Worm (Caenorhabditis elegans) whole organism, young adult: ENCODE measurements around the gene col-106.
A peak's percentile ranks its signal among the peaks of the same experiment; 100 is the strongest.

ENCODE experiments used
- B0261.1 ChIP-seq: sonication (generic microtip); optimal IDR thresholded peaks from 2 replicates; lab custom pipeline; 2016; ENCODE audit warnings: mild to moderate bottlenecking, missing genetic modification characterization, moderate library complexity, missing compliant biosample characterization
- C06A6.2 ChIP-seq: fragments of 200-800 bp; sonication (Bioruptor generic); conservative IDR thresholded peaks from 2 replicates; pipeline ENCODE4 v1.3.6; 2022; ENCODE audit warnings: missing genetic modification characterization, missing compliant biosample characterization
- F33H1.4 ChIP-seq: fragments of 200-800 bp; sonication (Bioruptor generic); IDR thresholded peaks from 2 replicates; pipeline ENCODE4 v1.3.6; 2022; ENCODE audit warnings: missing genetic modification reagents, missing genetic modification characterization, missing compliant biosample characterization
- F49E8.2 ChIP-seq: sonication (generic microtip); optimal IDR thresholded peaks from 3 replicates; lab custom pipeline; 2017; ENCODE audit warnings: missing genetic modification characterization, mild to moderate bottlenecking, missing compliant biosample characterization, antibody characterized with exemption, moderate library complexity; ENCODE audit not compliant: insufficient read depth
- F52B5.7 ChIP-seq: sonication (generic microtip); optimal IDR thresholded peaks from 2 replicates; lab custom pipeline; 2016; ENCODE audit warnings: mild to moderate bottlenecking, missing genetic modification characterization, missing compliant biosample characterization
- T07F8.4 ChIP-seq: sonication (generic microtip); optimal IDR thresholded peaks from 2 replicates; lab custom pipeline; 2016; ENCODE audit warnings: mild to moderate bottlenecking, missing genetic modification characterization, moderate library complexity, missing compliant biosample characterization
- Y53F4B.3 ChIP-seq: fragments of 200-800 bp; sonication (Bioruptor generic); IDR thresholded peaks from 2 replicates; pipeline ENCODE4 v1.3.6; 2022; ENCODE audit warnings: missing genetic modification reagents, missing genetic modification characterization, missing compliant biosample characterization
- Y53G8AR.9 ChIP-seq: fragments of 200-800 bp; sonication (Bioruptor generic); conservative IDR thresholded peaks from 2 replicates; pipeline ENCODE4 v1.3.6; 2022; ENCODE audit warnings: missing genetic modification reagents, missing genetic modification characterization, missing compliant biosample characterization
- Y79H2A.3 ChIP-seq: fragments of 200-800 bp; sonication (Bioruptor generic); conservative IDR thresholded peaks from 2 replicates; pipeline ENCODE4 v1.3.6; 2022; ENCODE audit warnings: missing genetic modification reagents, missing genetic modification characterization, missing compliant biosample characterization
- Y95B8A.8 ChIP-seq: fragments of 200-800 bp; sonication (Bioruptor generic); IDR thresholded peaks from 2 replicates; pipeline ENCODE4 v1.3.6; 2022; ENCODE audit warnings: missing genetic modification reagents, missing genetic modification characterization, missing compliant biosample characterization
- akir-1 ChIP-seq: fragments of 200-800 bp; sonication (Bioruptor generic); optimal IDR thresholded peaks from 2 replicates; lab custom pipeline; 2018; ENCODE audit warnings: mild to moderate bottlenecking, missing genetic modification characterization, moderate library complexity, missing compliant biosample characterization
- aptf-2 ChIP-seq: fragments of 200-800 bp; sonication (Bioruptor generic); conservative IDR thresholded peaks from 2 replicates; pipeline ENCODE4 v1.3.6; 2022; ENCODE audit warnings: missing genetic modification reagents, missing genetic modification characterization, missing compliant biosample characterization
- aptf-3 ChIP-seq: fragments of 200-800 bp; sonication (Bioruptor generic); IDR thresholded peaks from 2 replicates; pipeline ENCODE4 v1.3.6; 2022; ENCODE audit warnings: missing genetic modification characterization, missing compliant biosample characterization
- attf-3 ChIP-seq: fragments of 200-800 bp; sonication (Bioruptor generic); conservative IDR thresholded peaks from 2 replicates; pipeline ENCODE4 v1.3.6; 2022; ENCODE audit warnings: missing genetic modification reagents, missing genetic modification characterization, missing compliant biosample characterization
- cebp-1 ChIP-seq, 2 experiments: fragments of 200-800 bp in 1 of 2; sonication (Bioruptor generic) in 1 of 2; sonication (generic microtip) in 1 of 2; IDR thresholded peaks in 1 of 2; optimal IDR thresholded peaks in 1 of 2; 2 replicates each; pipeline versions ENCODE4 v1.3.6 to Lab custom; 2017 to 2022; ENCODE audit warnings: missing compliant biosample characterization in 2 of 2, missing genetic modification characterization in 2 of 2, mild to moderate bottlenecking in 1 of 2, missing genetic modification reagents in 1 of 2, moderate library complexity in 1 of 2
- ceh-79 ChIP-seq: sonication (generic microtip); optimal IDR thresholded peaks from 2 replicates; lab custom pipeline; 2017; ENCODE audit warnings: mild to moderate bottlenecking, missing genetic modification characterization, missing compliant biosample characterization
- egl-18 ChIP-seq: fragments of 200-800 bp; sonication (Bioruptor generic); IDR thresholded peaks from 2 replicates; pipeline ENCODE4 v1.3.6; 2022; ENCODE audit warnings: missing genetic modification reagents, missing genetic modification characterization, missing compliant biosample characterization
- egrh-3 ChIP-seq: fragments of 200-800 bp; sonication (Bioruptor generic); IDR thresholded peaks from 2 replicates; pipeline ENCODE4 v1.3.6; 2022; ENCODE audit warnings: missing genetic modification reagents, missing genetic modification characterization, missing compliant biosample characterization
- hlh-26 ChIP-seq: fragments of 200-800 bp; sonication (Bioruptor generic); conservative IDR thresholded peaks from 2 replicates; pipeline ENCODE4 v1.3.6; 2022; ENCODE audit warnings: missing genetic modification reagents, missing genetic modification characterization, missing compliant biosample characterization
- hmg-20 ChIP-seq: fragments of 200-800 bp; sonication (Bioruptor generic); IDR thresholded peaks from 2 replicates; pipeline ENCODE4 v1.3.6; 2022; ENCODE audit warnings: missing genetic modification reagents, missing genetic modification characterization, missing compliant biosample characterization
- hrde-1 ChIP-seq: sonication (generic microtip); optimal IDR thresholded peaks from 2 replicates; lab custom pipeline; 2016; ENCODE audit warnings: missing genetic modification characterization, mild to moderate bottlenecking, missing compliant biosample characterization, moderate library complexity, missing genotype, missing genetic modification reagents, borderline replicate concordance
- let-526 ChIP-seq: fragments of 200-800 bp; sonication (Bioruptor generic); IDR thresholded peaks from 2 replicates; pipeline ENCODE4 v1.3.6; 2022; ENCODE audit warnings: missing genetic modification reagents, missing genetic modification characterization, missing compliant biosample characterization
- lin-35 ChIP-seq, 3 experiments: fragments of 150-350 bp in 2 of 3; sonication (generic microtip) in 1 of 3; optimal IDR thresholded peaks; 2 replicates each; lab custom pipeline; 2014 to 2018; ENCODE audit warnings: missing biosample characterization in 3 of 3, missing genetic modification characterization in 3 of 3, missing genetic modification reagents in 3 of 3
- lin-54 ChIP-seq: fragments of 200-800 bp; sonication (Bioruptor generic); optimal IDR thresholded peaks from 2 replicates; lab custom pipeline; 2018; ENCODE audit warnings: mild to moderate bottlenecking, missing genetic modification characterization, missing compliant biosample characterization
- lsl-1 ChIP-seq: fragments of 200-800 bp; sonication (Bioruptor generic); optimal IDR thresholded peaks from 2 replicates; lab custom pipeline; 2018; ENCODE audit warnings: mild to moderate bottlenecking, missing genetic modification characterization, moderate library complexity, missing compliant biosample characterization
- madf-6 ChIP-seq: fragments of 200-800 bp; sonication (Bioruptor generic); IDR thresholded peaks from 2 replicates; pipeline ENCODE4 v1.3.6; 2022; ENCODE audit warnings: missing genetic modification reagents, missing genetic modification characterization, missing compliant biosample characterization
- madf-8 ChIP-seq: fragments of 200-800 bp; sonication (Bioruptor generic); conservative IDR thresholded peaks from 2 replicates; pipeline ENCODE4 v1.3.6; 2022; ENCODE audit warnings: missing genetic modification reagents, missing genetic modification characterization, missing compliant biosample characterization
- mes-4 ChIP-seq: sonication (generic microtip); optimal IDR thresholded peaks from 2 replicates; lab custom pipeline; 2016; ENCODE audit warnings: missing genotype, missing genetic modification characterization, missing compliant biosample characterization
- nfyb-1 ChIP-seq: fragments of 200-800 bp; sonication (Bioruptor generic); IDR thresholded peaks from 2 replicates; pipeline ENCODE4 v1.3.6; 2022; ENCODE audit warnings: missing genetic modification reagents, missing genetic modification characterization, missing compliant biosample characterization
- nhr-80 ChIP-seq: sonication (generic microtip); optimal IDR thresholded peaks from 2 replicates; lab custom pipeline; 2016; ENCODE audit warnings: missing genetic modification characterization, missing compliant biosample characterization
- nhr-90 ChIP-seq: sonication (generic microtip); optimal IDR thresholded peaks from 2 replicates; lab custom pipeline; 2016; ENCODE audit warnings: missing genotype, mild to moderate bottlenecking, missing genetic modification characterization, missing compliant biosample characterization
- rcor-1 ChIP-seq: fragments of 200-800 bp; sonication (Bioruptor generic); IDR thresholded peaks from 2 replicates; pipeline ENCODE4 v1.3.6; 2022; ENCODE audit warnings: missing genetic modification reagents, missing genetic modification characterization, missing compliant biosample characterization
- rec-8 ChIP-seq, 2 experiments: sonication (generic microtip); optimal IDR thresholded peaks; 2 replicates each; lab custom pipeline; 2016; ENCODE audit warnings: mild to moderate bottlenecking in 2 of 2, missing genetic modification characterization in 2 of 2, missing genetic modification reagents in 2 of 2, missing genotype in 2 of 2, missing biosample characterization in 1 of 2, missing compliant biosample characterization in 1 of 2, moderate library complexity in 1 of 2
- repo-1 ChIP-seq: sonication (generic microtip); optimal IDR thresholded peaks from 2 replicates; lab custom pipeline; 2017; ENCODE audit warnings: mild to moderate bottlenecking, missing genetic modification characterization, missing compliant biosample characterization
- rpc-1 ChIP-seq, 2 experiments: fragments of 150-350 bp in 1 of 2; sonication (generic microtip) in 1 of 2; optimal IDR thresholded peaks; 2 replicates each; lab custom pipeline; 2014 to 2018; ENCODE audit warnings: missing biosample characterization in 1 of 2, missing genetic modification characterization in 1 of 2, missing genetic modification reagents in 1 of 2, missing genotype in 1 of 2
- sdz-38 ChIP-seq: sonication (generic microtip); optimal IDR thresholded peaks from 2 replicates; lab custom pipeline; 2016; ENCODE audit warnings: missing genotype, missing genetic modification characterization, missing compliant biosample characterization
- sea-2 ChIP-seq: fragments of 200-800 bp; sonication (Bioruptor generic); IDR thresholded peaks from 2 replicates; pipeline ENCODE4 v1.3.6; 2022; ENCODE audit warnings: missing genetic modification characterization, missing compliant biosample characterization
- snpc-1.1 ChIP-seq: sonication (generic microtip); optimal IDR thresholded peaks from 2 replicates; lab custom pipeline; 2017; ENCODE audit warnings: missing genetic modification characterization, mild to moderate bottlenecking, missing compliant biosample characterization, antibody characterized with exemption, moderate library complexity, missing genotype, missing genetic modification reagents; ENCODE audit not compliant: insufficient read depth
- snpc-4 ChIP-seq, 5 experiments: fragments of 150-350 bp in 1 of 5; sonication (generic microtip) in 4 of 5; optimal IDR thresholded peaks; 2 replicates each; lab custom pipeline; 2014 to 2018; ENCODE audit warnings: missing genetic modification characterization in 5 of 5, missing biosample characterization in 3 of 5, antibody characterized with exemption in 2 of 5, mild to moderate bottlenecking in 2 of 5, missing compliant biosample characterization in 2 of 5, missing genotype in 2 of 5, moderate library complexity in 2 of 5, missing genetic modification reagents in 1 of 5
- ztf-18 ChIP-seq: sonication (generic microtip); optimal IDR thresholded peaks from 2 replicates; lab custom pipeline; 2016; ENCODE audit warnings: missing genotype, mild to moderate bottlenecking, missing genetic modification characterization, missing compliant biosample characterization
- ztf-22 ChIP-seq: fragments of 200-800 bp; sonication (Bioruptor generic); optimal IDR thresholded peaks from 2 replicates; lab custom pipeline; 2018; ENCODE audit warnings: mild to moderate bottlenecking, missing genetic modification characterization, moderate library complexity, missing compliant biosample characterization
- ztf-26 ChIP-seq: sonication (generic microtip); optimal IDR thresholded peaks from 2 replicates; lab custom pipeline; 2017; ENCODE audit warnings: missing genetic modification characterization, missing compliant biosample characterization

The col-106 gene

DNA sequence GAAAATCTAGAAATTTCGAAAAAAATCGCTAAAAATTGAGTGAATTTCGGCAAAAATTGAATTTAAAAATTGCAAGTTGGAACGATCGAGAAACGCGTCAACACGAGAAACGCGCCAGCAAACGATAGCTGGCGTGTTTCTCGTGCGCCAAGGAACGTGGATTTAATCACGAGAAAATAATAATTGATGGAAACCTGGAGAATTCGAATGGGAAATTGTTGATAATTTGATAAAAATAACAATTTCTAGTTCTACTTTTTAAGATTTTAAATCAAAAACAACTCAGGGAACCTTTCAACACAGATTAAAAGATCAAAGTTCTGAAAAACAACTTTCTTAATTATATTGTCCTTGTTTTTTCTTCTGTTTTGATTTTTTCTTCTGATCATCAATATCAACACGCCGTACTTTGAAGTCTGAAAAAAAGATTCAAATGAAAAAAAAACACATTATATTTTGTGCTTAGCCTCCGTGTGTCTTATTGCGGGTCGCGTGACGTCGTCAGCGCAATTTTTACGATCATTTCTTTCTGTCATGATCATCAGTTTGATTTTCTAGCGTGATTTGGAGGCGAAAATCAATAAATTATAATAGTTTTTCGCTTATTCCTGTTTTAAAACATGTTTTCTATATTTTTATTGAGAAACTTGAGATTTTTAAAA lies 35.6 kb upstream of the col-106 start, which contains the start of gene npp-20 (continued):
- peak; percentile 29 for TF ChIP-seq lsl-1 (GFP tag; lab: Kevin White, UChicago)
- no peak for TF ChIP-seq egl-18 (GFP tag; lab: Robert Waterston, UW)
- peak; percentile 95 for TF ChIP-seq ztf-18 (tag; lab: Kevin White, UChicago)
- TF ChIP-seq lin-35 (GFP tag; optimal IDR thresholded peaks at IDR 0.05; lab: Kevin White, UChicago): peak in 1 of 3 experiments; percentile 67
- peak; percentile 59; the same call in 1 of the 2 replicates for TF ChIP-seq nfyb-1 (GFP tag; lab: Robert Waterston, UW)
- peak; percentile 47 for TF ChIP-seq lin-54 (GFP tag; lab: Kevin White, UChicago)
- peak; percentile 26 for TF ChIP-seq nhr-80 (tag; lab: Kevin White, UChicago)
- TF ChIP-seq Y95B8A.8 (GFP tag; lab: Robert Waterston, UW): no peak
- TF ChIP-seq madf-8 (GFP tag; lab: Robert Waterston, UW): peak; percentile 16; the same call in 1 of the 2 replicates
- TF ChIP-seq F52B5.7 (tag; lab: Kevin White, UChicago): no peak
- peak; percentile 65 for TF ChIP-seq madf-6 (GFP tag; lab: Robert Waterston, UW)
- TF ChIP-seq snpc-4 (GFP tag; optimal IDR thresholded peaks at IDR 0.05; lab: Kevin White, UChicago): no peak
- TF ChIP-seq snpc-4 (tag; optimal IDR thresholded peaks at IDR 0.05; lab: Kevin White, UChicago): peak in 3 of 4 experiments; percentile 19 to 44 (median 34)
- TF ChIP-seq cebp-1 (GFP tag; IDR thresholded peaks at IDR 0.05; lab: Robert Waterston, UW): no peak
- TF ChIP-seq cebp-1 (tag; optimal IDR thresholded peaks at IDR 0.05; lab: Kevin White, UChicago): peak; percentile 52
- TF ChIP-seq F33H1.4: peak; percentile 54
- TF ChIP-seq, all 124 proteins: peak for 22

DNA sequence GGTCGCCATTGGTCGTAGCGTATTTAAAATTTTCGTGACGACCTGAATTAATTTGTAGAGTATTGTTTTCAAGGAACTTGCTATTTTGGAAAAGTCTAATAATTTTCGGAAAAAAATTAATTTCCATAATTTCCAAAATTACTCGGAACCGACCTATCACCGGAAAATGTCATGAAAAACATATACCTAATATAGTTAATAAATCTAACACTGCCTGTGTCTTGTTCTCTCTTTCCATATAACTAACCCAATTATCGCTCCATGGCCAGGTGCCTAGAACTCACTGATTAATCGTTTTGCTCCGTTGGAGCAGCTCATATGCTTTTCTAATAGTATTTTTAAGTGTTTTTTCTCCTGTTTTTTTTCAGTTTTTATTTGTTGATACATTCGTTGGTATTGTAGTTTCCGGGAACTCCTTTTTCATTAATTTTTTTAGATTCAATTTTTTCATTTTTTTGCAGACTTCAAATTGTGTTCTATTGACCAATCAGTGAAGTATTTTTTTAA lies 24.4 kb upstream of the col-106 start, which contains the start of gene Y77E11A.16:
Gene Y77E11A.16, plus strand, starts transcription at position 457 of the 507 bp plus-strand sequence.
- TF ChIP-seq egrh-3 (GFP tag; lab: Robert Waterston, UW): no peak
- TF ChIP-seq nhr-90 (tag; lab: Kevin White, UChicago): no peak
- TF ChIP-seq F49E8.2 (tag; lab: Kevin White, UChicago): no peak
- no peak for TF ChIP-seq repo-1
- TF ChIP-seq C06A6.2 (GFP tag; lab: Robert Waterston, UW): no peak
- TF ChIP-seq aptf-3 (GFP tag; lab: Robert Waterston, UW): no peak
- TF ChIP-seq snpc-1.1 (tag; lab: Kevin White, UChicago): no peak
- TF ChIP-seq Y53F4B.3: no peak
- TF ChIP-seq rec-8 (tag; optimal IDR thresholded peaks at IDR 0.05; lab: Kevin White, UChicago): no peak
- no peak for TF ChIP-seq T07F8.4 (tag; lab: Kevin White, UChicago)
- TF ChIP-seq let-526: no peak
- no peak for TF ChIP-seq rcor-1
- no peak for TF ChIP-seq sea-2 (GFP tag; lab: Robert Waterston, UW)
- no peak for TF ChIP-seq ztf-22 (GFP tag; lab: Kevin White, UChicago)
- no peak for TF ChIP-seq akir-1 (GFP tag; lab: Kevin White, UChicago)
- no peak for TF ChIP-seq ceh-79 (tag; lab: Kevin White, UChicago)
- no peak for TF ChIP-seq hrde-1 (tag; lab: Kevin White, UChicago)

DNA sequence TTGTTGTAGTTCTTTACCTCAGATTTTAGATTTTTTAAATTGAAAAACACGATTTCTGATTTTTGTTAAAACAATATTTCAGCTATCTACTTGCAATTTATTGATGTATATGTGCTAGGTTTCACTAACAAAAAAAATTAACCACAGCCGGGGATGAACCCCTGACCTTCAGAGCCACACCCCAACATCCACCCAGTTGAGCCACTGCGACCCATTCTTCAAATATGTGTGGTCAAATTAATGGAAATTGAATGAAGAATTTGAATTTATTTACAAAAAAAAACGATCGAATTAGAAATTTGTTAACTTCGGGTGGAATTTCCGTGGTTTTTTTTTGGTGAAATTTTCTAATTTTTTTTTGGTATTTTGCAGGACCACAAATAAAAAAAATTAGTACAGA lies 18.1 kb upstream of the col-106 start:
- TF ChIP-seq mes-4 (tag; lab: Kevin White, UChicago): no peak
- no peak for TF ChIP-seq sdz-38 (tag; lab: Kevin White, UChicago)
- no peak for TF ChIP-seq Y53G8AR.9
- TF ChIP-seq B0261.1 (tag; lab: Kevin White, UChicago): peak; percentile 19
- no peak for TF ChIP-seq hmg-20 (GFP tag; lab: Robert Waterston, UW)
- peak; percentile 13 for TF ChIP-seq rpc-1 (optimal IDR thresholded peaks at IDR 0.05; lab: Kevin White, UChicago)
- TF ChIP-seq rpc-1 (tag; optimal IDR thresholded peaks at IDR 0.05; lab: Kevin White, UChicago): peak; percentile 54
- TF ChIP-seq ceh-79 (tag; lab: Kevin White, UChicago): no peak
- TF ChIP-seq ztf-26 (tag; lab: Kevin White, UChicago): no peak
- no peak for TF ChIP-seq Y79H2A.3 (GFP tag; lab: Robert Waterston, UW)
- TF ChIP-seq aptf-2 (GFP tag; lab: Robert Waterston, UW): no peak
- TF ChIP-seq nfyb-1 (GFP tag; lab: Robert Waterston, UW): no peak
- no peak for TF ChIP-seq sea-2 (GFP tag; lab: Robert Waterston, UW)
- TF ChIP-seq ztf-18 (tag; lab: Kevin White, UChicago): no peak
- TF ChIP-seq madf-6 (GFP tag; lab: Robert Waterston, UW): no peak
- no peak for TF ChIP-seq hlh-26
- TF ChIP-seq attf-3: no peak
